Fruit fly (Drosophila melanogaster): ENCODE data around the gene RpS28-like.

Gene RpS28-like

dm6 chr2L:9426534-9426933 is 10.1 kb upstream of the RpS28-like start, which contains the start of gene Fbp2:
Gene Fbp2 (plus strand): TSS chr2L:9426784.
- TF ChIP-seq psq (optimal IDR thresholded peaks at IDR 0.05), result no peak
- TF ChIP-seq Dll (optimal IDR thresholded peaks at IDR 0.05), result no peak
- no peak for TF ChIP-seq usp (GFP tag; optimal IDR thresholded peaks at IDR 0.05)
- TF ChIP-seq pan (optimal IDR thresholded peaks at IDR 0.05), result no peak
- TF ChIP-seq CG8478 (optimal IDR thresholded peaks at IDR 0.05), result no peak
- no peak for TF ChIP-seq EcR (GFP tag; optimal IDR thresholded peaks at IDR 0.05)

dm6 chr2L:9427570-9427969 is 9.0 kb upstream of the RpS28-like start, which contains the start of gene CG42847:
Gene CG42847 (plus strand): TSS chr2L:9427870.
- TF ChIP-seq psq (optimal IDR thresholded peaks at IDR 0.05) (no peak), EcR (GFP tag; optimal IDR thresholded peaks at IDR 0.05) (no peak), pan (optimal IDR thresholded peaks at IDR 0.05) (no peak), CG8478 (optimal IDR thresholded peaks at IDR 0.05) (no peak), Dll (optimal IDR thresholded peaks at IDR 0.05) (no peak), usp (GFP tag; optimal IDR thresholded peaks at IDR 0.05) (no peak)

dm6 chr2L:9430992-9431602 is 5.5 kb upstream of the RpS28-like start, which contains the start of the genes FucTB and scat:
Gene FucTB (minus strand): TSS chr2L:9431052.
Gene scat (plus strand): TSS chr2L:9431405.
- TF ChIP-seq EcR (GFP tag; optimal IDR thresholded peaks at IDR 0.05), result no peak
- no peak for TF ChIP-seq Dll (optimal IDR thresholded peaks at IDR 0.05)
- no peak for TF ChIP-seq psq (optimal IDR thresholded peaks at IDR 0.05)
- no peak for TF ChIP-seq pan (optimal IDR thresholded peaks at IDR 0.05)
- no peak for TF ChIP-seq usp (GFP tag; optimal IDR thresholded peaks at IDR 0.05)
- no peak for TF ChIP-seq CG8478 (optimal IDR thresholded peaks at IDR 0.05)

dm6 chr2L:9435099-9435498 is 1.5 kb upstream of the RpS28-like start, which contains the start of gene CG3769:
Gene CG3769 (plus strand): TSS chr2L:9435399.
- no peak for TF ChIP-seq usp (GFP tag; optimal IDR thresholded peaks at IDR 0.05)
- no peak for TF ChIP-seq psq (optimal IDR thresholded peaks at IDR 0.05)
- TF ChIP-seq pan (optimal IDR thresholded peaks at IDR 0.05), result no peak
- no peak for TF ChIP-seq CG8478 (optimal IDR thresholded peaks at IDR 0.05)
- no peak for TF ChIP-seq Dll (optimal IDR thresholded peaks at IDR 0.05)

- TF ChIP-seq psq (optimal IDR thresholded peaks at IDR 0.05) (no peak), EcR (GFP tag; optimal IDR thresholded peaks at IDR 0.05) (no peak), usp (GFP tag; optimal IDR thresholded peaks at IDR 0.05) (no peak), pan (optimal IDR thresholded peaks at IDR 0.05) (no peak), Dll (optimal IDR thresholded peaks at IDR 0.05) (no peak), CG8478 (optimal IDR thresholded peaks at IDR 0.05) (no peak)
Measured at dm6 chr2L:9437216-9437715, 662 bp downstream of the RpS28-like start, which contains the start of gene numb. Gene numb (plus strand): TSS chr2L:9437469.

- TF ChIP-seq CG8478 (optimal IDR thresholded peaks at IDR 0.05) (no peak), psq (optimal IDR thresholded peaks at IDR 0.05) (no peak), usp (GFP tag; optimal IDR thresholded peaks at IDR 0.05) (no peak), Dll (optimal IDR thresholded peaks at IDR 0.05) (no peak), EcR (GFP tag; optimal IDR thresholded peaks at IDR 0.05) (no peak), pan (optimal IDR thresholded peaks at IDR 0.05) (no peak)
Measured at dm6 chr2L:9438227-9438626, 1.6 kb downstream of the RpS28-like start.

dm6 chr2L:9440640-9441039 is 4.0 kb downstream of the RpS28-like start, which contains the start of gene CG33723:
Gene CG33723 (minus strand): TSS chr2L:9440740.
- TF ChIP-seq EcR (GFP tag; optimal IDR thresholded peaks at IDR 0.05), result no peak
- no peak for TF ChIP-seq Dll (optimal IDR thresholded peaks at IDR 0.05)
- TF ChIP-seq CG8478 (optimal IDR thresholded peaks at IDR 0.05), result no peak
- TF ChIP-seq psq (optimal IDR thresholded peaks at IDR 0.05), result no peak
- no peak for TF ChIP-seq pan (optimal IDR thresholded peaks at IDR 0.05)

- TF ChIP-seq EcR (GFP tag; optimal IDR thresholded peaks at IDR 0.05), result no peak
- TF ChIP-seq Dll (optimal IDR thresholded peaks at IDR 0.05), result no peak
- TF ChIP-seq psq (optimal IDR thresholded peaks at IDR 0.05), result no peak
- no peak for TF ChIP-seq pan (optimal IDR thresholded peaks at IDR 0.05)
- no peak for TF ChIP-seq usp (GFP tag; optimal IDR thresholded peaks at IDR 0.05)
- no peak for TF ChIP-seq CG8478 (optimal IDR thresholded peaks at IDR 0.05)
Measured at dm6 chr2L:9442795-9443287, 6.2 kb downstream of the RpS28-like start.

dm6 chr2L:9445753-9446152 is 9.1 kb downstream of the RpS28-like start:
- TF ChIP-seq usp (GFP tag; optimal IDR thresholded peaks at IDR 0.05), result no peak

- TF ChIP-seq psq (optimal IDR thresholded peaks at IDR 0.05) (no peak), pan (optimal IDR thresholded peaks at IDR 0.05) (no peak), CG8478 (optimal IDR thresholded peaks at IDR 0.05) (no peak), usp (GFP tag; optimal IDR thresholded peaks at IDR 0.05) (no peak), Dll (optimal IDR thresholded peaks at IDR 0.05) (no peak), EcR (GFP tag; optimal IDR thresholded peaks at IDR 0.05) (no peak)
Measured at dm6 chr2L:9446398-9446945, 9.9 kb downstream of the RpS28-like start.

dm6 chr2L:9447816-9448215 is 11.2 kb downstream of the RpS28-like start:
- no peak for TF ChIP-seq Dll (optimal IDR thresholded peaks at IDR 0.05)
- TF ChIP-seq pan (optimal IDR thresholded peaks at IDR 0.05), result no peak
- no peak for TF ChIP-seq usp (GFP tag; optimal IDR thresholded peaks at IDR 0.05)
- no peak for TF ChIP-seq psq (optimal IDR thresholded peaks at IDR 0.05)
- no peak for TF ChIP-seq CG8478 (optimal IDR thresholded peaks at IDR 0.05)
- TF ChIP-seq EcR (GFP tag; optimal IDR thresholded peaks at IDR 0.05), result no peak

All from whole organism.